Worm (Caenorhabditis elegans) whole organism, mixed stage, embryonic: ENCODE measurements around the gene B0563.6.

ENCODE experiments used
- bed-3 ChIP-seq: fragments of 200-800 bp; sonication (Bioruptor generic); optimal IDR thresholded peaks from 3 replicates; lab custom pipeline; 2018; ENCODE audit warnings: mild to moderate bottlenecking, missing genetic modification characterization, moderate library complexity, missing compliant biosample characterization
- blmp-1 ChIP-seq: fragments of 150-350 bp; optimal IDR thresholded peaks from 2 replicates; lab custom pipeline; 2014; ENCODE audit warnings: missing biosample characterization, missing genetic modification characterization
- ceh-43 ChIP-seq: fragments of 200-800 bp; sonication (Bioruptor generic); optimal IDR thresholded peaks from 2 replicates; lab custom pipeline; 2018; ENCODE audit warnings: mild to moderate bottlenecking, missing genetic modification characterization, moderate library complexity, missing compliant biosample characterization
- ceh-83 ChIP-seq: fragments of 200-800 bp; sonication (Bioruptor generic); optimal IDR thresholded peaks from 2 replicates; lab custom pipeline; 2018; ENCODE audit warnings: mild to moderate bottlenecking, missing genetic modification characterization, missing compliant biosample characterization
- ces-1 ChIP-seq: fragments of 150-350 bp; optimal IDR thresholded peaks from 2 replicates; lab custom pipeline; 2014; ENCODE audit warnings: missing biosample characterization, missing genetic modification reagents, missing genetic modification characterization
- elt-3 ChIP-seq: fragments of 150-350 bp; optimal IDR thresholded peaks from 2 replicates; lab custom pipeline; 2014; ENCODE audit warnings: missing biosample characterization, missing genetic modification characterization
- ham-2 ChIP-seq: fragments of 200-800 bp; sonication (Bioruptor generic); optimal IDR thresholded peaks from 2 replicates; lab custom pipeline; 2018; ENCODE audit warnings: mild to moderate bottlenecking, missing genetic modification characterization, missing compliant biosample characterization
- hlh-1 ChIP-seq: fragments of 150-350 bp; optimal IDR thresholded peaks from 2 replicates; lab custom pipeline; 2014; ENCODE audit warnings: missing biosample characterization, missing genetic modification reagents, missing genetic modification characterization
- lin-13 ChIP-seq: fragments of 150-350 bp; optimal IDR thresholded peaks from 2 replicates; lab custom pipeline; 2014; ENCODE audit warnings: missing biosample characterization, missing genetic modification characterization
- lsy-2 ChIP-seq: fragments of 150-350 bp; optimal IDR thresholded peaks from 2 replicates; lab custom pipeline; 2014; ENCODE audit warnings: missing biosample characterization, missing genetic modification characterization
- mab-5 ChIP-seq: fragments of 150-350 bp; optimal IDR thresholded peaks from 2 replicates; lab custom pipeline; 2014; ENCODE audit warnings: missing biosample characterization, missing genetic modification characterization
- mep-1 ChIP-seq: fragments of 150-350 bp; optimal IDR thresholded peaks from 2 replicates; lab custom pipeline; 2017; ENCODE audit warnings: missing biosample characterization, missing genetic modification reagents, missing genetic modification characterization, inconsistent platforms
- mls-2 ChIP-seq: sonication (generic microtip); optimal IDR thresholded peaks from 2 replicates; lab custom pipeline; 2016; ENCODE audit warnings: mild to moderate bottlenecking, missing genetic modification characterization, moderate library complexity, missing compliant biosample characterization
- nhr-28 ChIP-seq: fragments of 150-350 bp; optimal IDR thresholded peaks from 2 replicates; lab custom pipeline; 2014; ENCODE audit warnings: missing biosample characterization, missing genetic modification characterization
- nhr-76 ChIP-seq: sonication (generic microtip); optimal IDR thresholded peaks from 2 replicates; lab custom pipeline; 2017; ENCODE audit warnings: missing biosample characterization, missing genetic modification characterization
- pha-4 ChIP-seq: fragments of 150-350 bp; optimal IDR thresholded peaks from 2 replicates; lab custom pipeline; 2018; ENCODE audit warnings: missing biosample characterization, missing genetic modification reagents, missing genetic modification characterization
- sem-2 ChIP-seq: fragments of 200-800 bp; sonication (Bioruptor generic); optimal IDR thresholded peaks from 2 replicates; lab custom pipeline; 2018; ENCODE audit warnings: mild to moderate bottlenecking, missing genetic modification characterization, missing compliant biosample characterization
- snpc-4 ChIP-seq: fragments of 150-350 bp; optimal IDR thresholded peaks from 2 replicates; lab custom pipeline; 2014; ENCODE audit warnings: missing biosample characterization, missing genetic modification characterization
- tbx-8 ChIP-seq: fragments of 200-800 bp; sonication (Bioruptor generic); optimal IDR thresholded peaks from 2 replicates; lab custom pipeline; 2018; ENCODE audit warnings: mild to moderate bottlenecking, missing genetic modification characterization, moderate library complexity, missing compliant biosample characterization
- unc-120 ChIP-seq: sonication (generic microtip); optimal IDR thresholded peaks from 2 replicates; lab custom pipeline; 2017; ENCODE audit warnings: missing genetic modification characterization, missing compliant biosample characterization; ENCODE audit not compliant: poor library complexity, severe bottlenecking
- unc-62 ChIP-seq: fragments of 150-350 bp; optimal IDR thresholded peaks from 2 replicates; lab custom pipeline; 2014; ENCODE audit warnings: missing biosample characterization, missing genetic modification reagents, missing genetic modification characterization
- zip-8 ChIP-seq: fragments of 150-350 bp; optimal IDR thresholded peaks from 2 replicates; lab custom pipeline; 2014; ENCODE audit warnings: missing biosample characterization, missing genetic modification characterization

Gene B0563.6

ce11 chrX:9182140-9182539 lies 44.6 kb downstream of the B0563.6 start, which contains the start of gene Y81B9A.3:
Y81B9A.3 (plus strand) TSS chrX:9182440.
- TF ChIP-seq ceh-83 (GFP tag; lab: Kevin White, UChicago): no peak
- TF ChIP-seq nhr-76: no peak

- TF ChIP-seq ces-1 (GFP tag; lab: Kevin White, UChicago) (no peak), pha-4 (tag; lab: Kevin White, UChicago) (no peak), mls-2 (tag; lab: Kevin White, UChicago) (no peak), lin-13 (tag; lab: Kevin White, UChicago) (no peak), tbx-8 (GFP tag; lab: Kevin White, UChicago) (no peak), mep-1 (tag; lab: Kevin White, UChicago) (no peak), snpc-4 (tag; lab: Kevin White, UChicago) (no peak), nhr-28 (tag; lab: Kevin White, UChicago) (no peak), elt-3 (tag; lab: Kevin White, UChicago) (no peak), ceh-83 (GFP tag; lab: Kevin White, UChicago) (no peak), hlh-1 (tag; lab: Kevin White, UChicago) (no peak), bed-3 (GFP tag; lab: Kevin White, UChicago) (no peak), mab-5 (tag; lab: Kevin White, UChicago) (no peak), nhr-76 (no peak), lsy-2 (no peak), sem-2 (GFP tag; lab: Kevin White, UChicago) (no peak), blmp-1 (tag; lab: Kevin White, UChicago) (no peak), ceh-43 (GFP tag; lab: Kevin White, UChicago) (no peak)
Observed at ce11 chrX:9183836-9184235, 46.3 kb downstream of the B0563.6 start, which contains the start of gene Y81B9A.2. Y81B9A.2 (plus strand) TSS chrX:9184136.

- TF ChIP-seq zip-8 (tag; lab: Kevin White, UChicago) (no peak), unc-120 (tag; lab: Kevin White, UChicago) (peak; percentile 23)
- TF ChIP-seq, all 35 proteins: peak for 1
Observed at ce11 chrX:9191795-9192494, 54.4 kb downstream of the B0563.6 start, which contains the start of gene Y81B9A.1. Y81B9A.1 (plus strand) TSS chrX:9192444.

- TF ChIP-seq snpc-4 (tag; lab: Kevin White, UChicago) (no peak), unc-62 (GFP tag; lab: Kevin White, UChicago) (no peak), ham-2 (GFP tag; lab: Kevin White, UChicago) (no peak), blmp-1 (tag; lab: Kevin White, UChicago) (no peak)
Observed at ce11 chrX:9194081-9194480, 56.6 kb downstream of the B0563.6 start.
